2 worm cellular contexts compared by ENCODE assay signal in genomic region chrV:1743205-1743870, ce11.
TF ChIP-seq lines count a peak whose summit lies in the region.

TSS of gene nhr-256 (plus strand) at chrV:1743771.

TF ChIP-seq in whole organism, L1 larva, 84 proteins besides CTCF, POLR2A, EP300 and RAD21 (continued from another document):
- TF ChIP-seq tlp-1 (tag; optimal IDR thresholded peaks at IDR 0.05; lab: Kevin White, UChicago) (no peak), swsn-7 (tag; optimal IDR thresholded peaks at IDR 0.05; lab: Kevin White, UChicago) (peak; percentile 54), mab-9 (GFP tag; IDR thresholded peaks at IDR 0.05; lab: Robert Waterston, UW) (no peak), aha-1 (tag; optimal IDR thresholded peaks at IDR 0.05; lab: Kevin White, UChicago) (no peak), egl-13 (tag; optimal IDR thresholded peaks at IDR 0.05; lab: Kevin White, UChicago) (no peak), mef-2 (tag; optimal IDR thresholded peaks at IDR 0.05; lab: Kevin White, UChicago) (no peak), lin-35 (GFP tag; optimal IDR thresholded peaks at IDR 0.05; lab: Kevin White, UChicago) (peak; percentile 44 to 80), alr-1 (tag; optimal IDR thresholded peaks at IDR 0.05; lab: Kevin White, UChicago; ENCODE audit: borderline replicate concordance) (no peak), zip-4 (GFP tag; optimal IDR thresholded peaks at IDR 0.05; lab: Kevin White, UChicago) (no peak), efl-1 (optimal IDR thresholded peaks at IDR 0.05; lab: Kevin White, UChicago) (peak; percentile 72 to 82), efl-1 (GFP tag; optimal IDR thresholded peaks at IDR 0.05 in 1 of 2; lab: Kevin White, UChicago) (peak; percentile 43 to 64), nhr-237 (tag; optimal IDR thresholded peaks at IDR 0.05; lab: Kevin White, UChicago) (peak; percentile 49), unc-30 (tag; optimal IDR thresholded peaks at IDR 0.05; lab: Kevin White, UChicago) (no peak), hlh-4 (tag; optimal IDR thresholded peaks at IDR 0.05; lab: Kevin White, UChicago) (no peak), unc-86 (tag; optimal IDR thresholded peaks at IDR 0.05; lab: Kevin White, UChicago) (no peak), ceh-88 (GFP tag; IDR thresholded peaks at IDR 0.05; lab: Robert Waterston, UW) (no peak), lsy-2 (tag; optimal IDR thresholded peaks at IDR 0.05; lab: Kevin White, UChicago) (peak; percentile 50 to 75), tbx-2 (tag; optimal IDR thresholded peaks at IDR 0.05; lab: Kevin White, UChicago) (peak; percentile 67), nhr-77 (tag; optimal IDR thresholded peaks at IDR 0.05; lab: Kevin White, UChicago) (peak; percentile 67), nhr-19 (GFP tag; conservative IDR thresholded peaks at IDR 0.05; lab: Robert Waterston, UW) (peak; percentile 72), C04F5.9 (tag; optimal IDR thresholded peaks at IDR 0.05; lab: Kevin White, UChicago) (no peak), jun-1 (tag; optimal IDR thresholded peaks at IDR 0.05; lab: Kevin White, UChicago) (no peak), nhr-11 (tag; optimal IDR thresholded peaks at IDR 0.05; lab: Kevin White, UChicago) (peak; percentile 35), skn-1 (tag; optimal IDR thresholded peaks at IDR 0.05; lab: Kevin White, UChicago) (peak; percentile 37), pqm-1 (tag; optimal IDR thresholded peaks at IDR 0.05; lab: Kevin White, UChicago) (no peak), isw-1 (GFP tag; IDR thresholded peaks at IDR 0.05; lab: Robert Waterston, UW) (no peak), sptf-1 (tag; optimal IDR thresholded peaks at IDR 0.05; lab: Kevin White, UChicago) (no peak), aly-2 (tag; optimal IDR thresholded peaks at IDR 0.05; lab: Kevin White, UChicago) (no peak), egl-27 (tag; optimal IDR thresholded peaks at IDR 0.05; lab: Kevin White, UChicago) (no peak), dpl-1 (GFP tag; optimal IDR thresholded peaks at IDR 0.05; lab: Kevin White, UChicago) (peak; percentile 40 to 55 (median 48)), hlh-17 (GFP tag; optimal IDR thresholded peaks at IDR 0.05; lab: Kevin White, UChicago; ENCODE audit: borderline replicate concordance) (no peak), nhr-47 (tag; optimal IDR thresholded peaks at IDR 0.05; lab: Kevin White, UChicago) (peak; percentile 62), fkh-4 (tag; optimal IDR thresholded peaks at IDR 0.05; lab: Kevin White, UChicago; ENCODE audit: borderline replicate concordance) (no peak), elt-3 (tag; optimal IDR thresholded peaks at IDR 0.05; lab: Kevin White, UChicago) (peak in 3 of 6 experiments; percentile 22 to 57 (median 56)), xbp-1 (tag; optimal IDR thresholded peaks at IDR 0.05; lab: Kevin White, UChicago) (peak; percentile 27), lin-14 (GFP tag; optimal IDR thresholded peaks at IDR 0.05; lab: Kevin White, UChicago) (no peak), efl-3 (GFP tag; optimal IDR thresholded peaks at IDR 0.05; lab: Kevin White, UChicago) (no peak), hpl-2 (GFP tag; optimal IDR thresholded peaks at IDR 0.05; lab: Kevin White, UChicago) (peak; percentile 4), C16A3.4 (tag; optimal IDR thresholded peaks at IDR 0.05; lab: Kevin White, UChicago) (peak; percentile 43), unc-130 (tag; optimal IDR thresholded peaks at IDR 0.05; lab: Kevin White, UChicago) (no peak), ceh-8 (GFP tag; optimal IDR thresholded peaks at IDR 0.05; lab: Kevin White, UChicago) (no peak), lin-15B (tag; optimal IDR thresholded peaks at IDR 0.05; lab: Kevin White, UChicago) (no peak), zag-1 (tag; optimal IDR thresholded peaks at IDR 0.05; lab: Kevin White, UChicago) (no peak), mep-1 (tag; optimal IDR thresholded peaks at IDR 0.05; lab: Kevin White, UChicago) (peak; percentile 61), unc-98 (GFP tag; IDR thresholded peaks at IDR 0.05; lab: Robert Waterston, UW) (no peak), lir-3 (tag; optimal IDR thresholded peaks at IDR 0.05; lab: Kevin White, UChicago; ENCODE audit: poor library complexity) (peak; percentile 32), fkh-10 (GFP tag; optimal IDR thresholded peaks at IDR 0.05; lab: Kevin White, UChicago) (no peak), nhr-76 (tag; optimal IDR thresholded peaks at IDR 0.05; lab: Kevin White, UChicago) (no peak), nhr-85 (tag; lab: Kevin White, UChicago) (peak; percentile 84), sox-4 (tag; optimal IDR thresholded peaks at IDR 0.05; lab: Kevin White, UChicago) (no peak), ceh-63 (GFP tag; optimal IDR thresholded peaks at IDR 0.05; lab: Kevin White, UChicago) (no peak), snu-23 (GFP tag; optimal IDR thresholded peaks at IDR 0.05; lab: Kevin White, UChicago) (peak; percentile 84), rnt-1 (tag; optimal IDR thresholded peaks at IDR 0.05; lab: Kevin White, UChicago) (peak; percentile 60), fkh-8 (tag; optimal IDR thresholded peaks at IDR 0.05; lab: Kevin White, UChicago) (peak; percentile 50), Y116A8C.19 (tag; optimal IDR thresholded peaks at IDR 0.05; lab: Kevin White, UChicago; ENCODE audit: borderline replicate concordance) (no peak), vab-15 (tag; optimal IDR thresholded peaks at IDR 0.05; lab: Kevin White, UChicago) (no peak), grh-1 (GFP tag; IDR thresholded peaks at IDR 0.05; lab: Robert Waterston, UW) (no peak), lin-13 (GFP tag; optimal IDR thresholded peaks at IDR 0.05; lab: Kevin White, UChicago) (no peak), nhr-71 (tag; optimal IDR thresholded peaks at IDR 0.05; lab: Kevin White, UChicago) (peak; percentile 84), ets-5 (GFP tag; IDR thresholded peaks at IDR 0.05; lab: Robert Waterston, UW) (no peak), nhr-12 (tag; optimal IDR thresholded peaks at IDR 0.05; lab: Kevin White, UChicago) (peak; percentile 29), dsc-1 (tag; optimal IDR thresholded peaks at IDR 0.05; lab: Kevin White, UChicago) (peak; percentile 40), blmp-1 (tag; optimal IDR thresholded peaks at IDR 0.05; lab: Kevin White, UChicago) (peak; percentile 92), nhr-20 (tag; optimal IDR thresholded peaks at IDR 0.05; lab: Kevin White, UChicago) (peak; percentile 84), snpc-4 (tag; optimal IDR thresholded peaks at IDR 0.05; lab: Kevin White, UChicago) (peak; percentile 52), irx-1 (tag; optimal IDR thresholded peaks at IDR 0.05; lab: Kevin White, UChicago) (peak; percentile 33), elt-2 (tag; optimal IDR thresholded peaks at IDR 0.05; lab: Kevin White, UChicago) (peak; percentile 85)

TF ChIP-seq in whole organism, L3 larva, 47 proteins besides CTCF, POLR2A, EP300 and RAD21 (continued from another document):
- TF ChIP-seq elt-2 (tag; optimal IDR thresholded peaks at IDR 0.05; lab: Kevin White, UChicago) = peak; percentile 93
- TF ChIP-seq pha-4 (tag; optimal IDR thresholded peaks at IDR 0.05; lab: Kevin White, UChicago) = peak; percentile 87
- TF ChIP-seq nfya-1 (tag; optimal IDR thresholded peaks at IDR 0.05; lab: Kevin White, UChicago; ENCODE audit: insufficient read depth) = peak; percentile 79
- TF ChIP-seq lin-39 (tag; optimal IDR thresholded peaks at IDR 0.05; lab: Kevin White, UChicago) = peak; percentile 20
- no peak for TF ChIP-seq nhr-11 (tag; optimal IDR thresholded peaks at IDR 0.05; lab: Kevin White, UChicago)
